Fruit fly (Drosophila melanogaster): Measurements from ENCODE around the gene Src64B.
A peak's percentile ranks its signal among the peaks of the same experiment; 100 is the strongest.

Gene Src64B

DNA sequence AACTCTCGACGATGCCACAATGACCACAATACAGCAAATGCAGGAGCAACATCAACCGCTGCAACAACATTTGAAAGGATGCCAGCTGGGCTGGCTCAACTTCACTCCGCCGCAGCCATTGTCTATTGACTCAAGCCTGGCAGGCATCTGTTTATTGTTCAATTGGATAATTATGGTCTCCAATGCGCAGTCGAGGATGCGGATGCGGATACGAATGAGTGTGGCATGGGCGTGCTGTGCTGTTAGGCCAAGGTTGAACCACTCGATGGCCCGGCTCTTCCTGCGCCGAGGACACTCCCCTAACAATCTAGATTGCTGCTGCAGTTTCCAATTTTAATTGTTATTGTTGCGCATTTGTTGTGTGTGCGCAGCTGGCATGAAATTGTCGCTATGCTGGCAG lies 26.2 kb downstream of the Src64B start:
- no peak for TF ChIP-seq Rel (GFP tag; optimal IDR thresholded peaks at IDR 0.05)
- TF ChIP-seq Rel (tag; optimal IDR thresholded peaks at IDR 0.05), result no peak
- TF ChIP-seq fru (GFP tag; optimal IDR thresholded peaks at IDR 0.05), result no peak
- no peak for TF ChIP-seq Abd-B (GFP tag; optimal IDR thresholded peaks at IDR 0.05)
- no peak for TF ChIP-seq pan (optimal IDR thresholded peaks at IDR 0.05)
- no peak for TF ChIP-seq woc (GFP tag; optimal IDR thresholded peaks at IDR 0.05)
- no peak for TF ChIP-seq psq (GFP tag; optimal IDR thresholded peaks at IDR 0.05)
- TF ChIP-seq OdsH (GFP tag; optimal IDR thresholded peaks at IDR 0.05), result no peak
- TF ChIP-seq h (GFP tag; optimal IDR thresholded peaks at IDR 0.05), result no peak
- TF ChIP-seq jim (GFP tag; optimal IDR thresholded peaks at IDR 0.05), result no peak
- TF ChIP-seq dl (GFP tag; optimal IDR thresholded peaks at IDR 0.05; ENCODE audit: insufficient read depth in 1 of 2, partially characterized antibody in 2 of 2), result no peak
- TF ChIP-seq dmrt93B (GFP tag; optimal IDR thresholded peaks at IDR 0.05), result no peak
- no peak for TF ChIP-seq lola (GFP tag; optimal IDR thresholded peaks at IDR 0.05)
- no peak for TF ChIP-seq Dif (GFP tag; optimal IDR thresholded peaks at IDR 0.05; ENCODE audit: partially characterized antibody)
- TF ChIP-seq Hnf4 (GFP tag; optimal IDR thresholded peaks at IDR 0.05), result no peak
- no peak for TF ChIP-seq usp (GFP tag; optimal IDR thresholded peaks at IDR 0.05)
- TF ChIP-seq Sp1 (GFP tag; optimal IDR thresholded peaks at IDR 0.05), result no peak
- TF ChIP-seq Mio (GFP tag; optimal IDR thresholded peaks at IDR 0.05), result no peak

DNA sequence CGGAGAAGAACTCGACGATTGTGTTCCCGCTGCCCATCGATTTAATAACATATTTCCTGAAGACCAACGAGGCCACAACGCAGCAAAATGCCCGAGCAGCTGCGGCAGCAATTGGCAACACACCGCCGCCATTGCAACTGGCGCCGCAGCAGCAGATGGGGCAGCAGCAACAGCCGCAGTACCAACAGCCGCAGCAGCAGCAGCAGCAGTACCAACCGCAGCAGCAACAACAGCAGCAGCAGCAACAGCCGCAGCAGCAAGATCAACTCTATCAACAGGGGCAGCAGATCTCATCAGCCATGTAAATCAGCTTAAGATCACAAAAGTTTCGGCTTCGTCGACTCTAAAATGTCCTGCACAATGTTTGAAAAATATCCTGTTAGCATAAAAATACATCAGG lies 35.9 kb downstream of the Src64B start:
- peak; percentile 95 for TF ChIP-seq Dfd (GFP tag; optimal IDR thresholded peaks at IDR 0.05)
- no peak for TF ChIP-seq dmrt93B (GFP tag; optimal IDR thresholded peaks at IDR 0.05)
- TF ChIP-seq Abd-B (GFP tag; optimal IDR thresholded peaks at IDR 0.05), result no peak
- no peak for TF ChIP-seq h (GFP tag; optimal IDR thresholded peaks at IDR 0.05)
- no peak for TF ChIP-seq OdsH (GFP tag; optimal IDR thresholded peaks at IDR 0.05)
- no peak for TF ChIP-seq Jra (GFP tag; optimal IDR thresholded peaks at IDR 0.05)
- no peak for TF ChIP-seq Sp1 (GFP tag; optimal IDR thresholded peaks at IDR 0.05)
- TF ChIP-seq tai (GFP tag; optimal IDR thresholded peaks at IDR 0.05), result no peak
- no peak for TF ChIP-seq CG9705 (GFP tag; optimal IDR thresholded peaks at IDR 0.05)

DNA sequence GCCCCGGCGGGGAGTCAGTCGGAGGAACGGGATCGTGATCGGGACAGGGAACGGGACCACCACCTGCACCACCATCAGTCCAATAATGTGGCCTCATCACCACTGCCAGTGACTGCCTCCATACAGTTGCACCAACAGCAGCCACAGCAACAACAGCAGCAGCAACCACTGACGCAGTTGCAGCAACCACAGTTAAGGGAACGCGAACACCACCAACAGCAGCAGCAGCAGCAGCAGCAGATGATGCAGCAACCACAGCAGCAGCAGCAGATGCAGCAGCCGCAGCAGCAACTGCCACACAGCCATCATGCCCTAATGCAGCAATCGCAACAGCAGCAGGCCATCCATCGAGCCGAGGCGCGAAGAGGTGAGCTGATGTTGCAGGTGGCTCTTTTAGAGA lies 50.6 kb downstream of the Src64B start:
- TF ChIP-seq Dfd (GFP tag; optimal IDR thresholded peaks at IDR 0.05), result peak; percentile 93
- no peak for TF ChIP-seq CrebA (GFP tag; optimal IDR thresholded peaks at IDR 0.05; ENCODE audit: borderline replicate concordance)

dm6 chr3L:4574439-4574838 lies 51.6 kb downstream of the Src64B start:
- TF ChIP-seq Hr78 (GFP tag; optimal IDR thresholded peaks at IDR 0.05), result no peak
- no peak for TF ChIP-seq Sp1 (GFP tag; optimal IDR thresholded peaks at IDR 0.05)
- TF ChIP-seq Dif (GFP tag; optimal IDR thresholded peaks at IDR 0.05; ENCODE audit: partially characterized antibody), result no peak
- no peak for TF ChIP-seq Vsx2 (GFP tag; optimal IDR thresholded peaks at IDR 0.05; ENCODE audit: partially characterized antibody)
- no peak for TF ChIP-seq Hr83 (GFP tag; optimal IDR thresholded peaks at IDR 0.05; ENCODE audit: poor library complexity, severe bottlenecking)
- no peak for TF ChIP-seq sage (GFP tag; optimal IDR thresholded peaks at IDR 0.05)
- no peak for TF ChIP-seq pan (optimal IDR thresholded peaks at IDR 0.05)
- TF ChIP-seq ey (GFP tag; optimal IDR thresholded peaks at IDR 0.05), result no peak
- no peak for TF ChIP-seq N (GFP tag; optimal IDR thresholded peaks at IDR 0.05)
- TF ChIP-seq Abd-B (GFP tag; optimal IDR thresholded peaks at IDR 0.05), result no peak
- no peak for TF ChIP-seq GATAd (GFP tag; optimal IDR thresholded peaks at IDR 0.05)
- no peak for TF ChIP-seq Hnf4 (GFP tag; optimal IDR thresholded peaks at IDR 0.05)
- no peak for TF ChIP-seq woc (GFP tag; optimal IDR thresholded peaks at IDR 0.05)
- no peak for TF ChIP-seq Dfd (GFP tag; optimal IDR thresholded peaks at IDR 0.05)
- TF ChIP-seq CG9705 (GFP tag; optimal IDR thresholded peaks at IDR 0.05), result no peak
- TF ChIP-seq fru (GFP tag; optimal IDR thresholded peaks at IDR 0.05), result no peak
- TF ChIP-seq CG32264 (GFP tag; optimal IDR thresholded peaks at IDR 0.05), result no peak
- no peak for TF ChIP-seq Mio (GFP tag; optimal IDR thresholded peaks at IDR 0.05)
- TF ChIP-seq tai (GFP tag; optimal IDR thresholded peaks at IDR 0.05), result no peak

dm6 chr3L:4556831-4557355 lies 69.1 kb downstream of the Src64B start:
- TF ChIP-seq Hr83 (GFP tag; optimal IDR thresholded peaks at IDR 0.05; ENCODE audit: poor library complexity, severe bottlenecking), result no peak
- TF ChIP-seq Hnf4 (GFP tag; optimal IDR thresholded peaks at IDR 0.05), result no peak
- TF ChIP-seq Dif (GFP tag; optimal IDR thresholded peaks at IDR 0.05; ENCODE audit: partially characterized antibody), result no peak
- no peak for TF ChIP-seq GATAd (GFP tag; optimal IDR thresholded peaks at IDR 0.05)
- no peak for TF ChIP-seq lola (GFP tag; optimal IDR thresholded peaks at IDR 0.05)
- no peak for TF ChIP-seq CrebA (GFP tag; optimal IDR thresholded peaks at IDR 0.05; ENCODE audit: borderline replicate concordance)
- no peak for TF ChIP-seq dsf (GFP tag; optimal IDR thresholded peaks at IDR 0.05; ENCODE audit: borderline replicate concordance)
- TF ChIP-seq OdsH (GFP tag; optimal IDR thresholded peaks at IDR 0.05), result no peak
- TF ChIP-seq Sp1 (GFP tag; optimal IDR thresholded peaks at IDR 0.05), result no peak
- TF ChIP-seq br (GFP tag; optimal IDR thresholded peaks at IDR 0.05), result no peak
- no peak for TF ChIP-seq Dfd (GFP tag; optimal IDR thresholded peaks at IDR 0.05)
- no peak for TF ChIP-seq usp (GFP tag; optimal IDR thresholded peaks at IDR 0.05)
- TF ChIP-seq Jra (GFP tag; optimal IDR thresholded peaks at IDR 0.05), result no peak
- TF ChIP-seq N (GFP tag; optimal IDR thresholded peaks at IDR 0.05), result no peak
- TF ChIP-seq pan (optimal IDR thresholded peaks at IDR 0.05), result no peak
- no peak for TF ChIP-seq psq (GFP tag; optimal IDR thresholded peaks at IDR 0.05)
- no peak for TF ChIP-seq rgr (GFP tag; optimal IDR thresholded peaks at IDR 0.05)
